Worm (Caenorhabditis elegans) whole organism, L2 larva: Measurements from ENCODE around the gene ZK682.7.

Source experiments
- F13H6.1 ChIP-seq: sonication (generic microtip); optimal IDR thresholded peaks from 2 replicates; lab custom pipeline; 2016; ENCODE audit warnings: missing genetic modification characterization, missing compliant biosample characterization
- aly-2 ChIP-seq: fragments of 150-350 bp; optimal IDR thresholded peaks from 2 replicates; lab custom pipeline; 2014; ENCODE audit warnings: missing biosample characterization, missing genetic modification characterization
- ama-1 ChIP-seq: fragments of 150-350 bp; optimal IDR thresholded peaks from 2 replicates; lab custom pipeline; 2018; ENCODE audit warnings: inconsistent platforms
- blmp-1 ChIP-seq: sonication (generic microtip); optimal IDR thresholded peaks from 2 replicates; lab custom pipeline; 2017; ENCODE audit warnings: missing genetic modification characterization, mild to moderate bottlenecking, missing compliant biosample characterization, antibody characterized with exemption, moderate library complexity; ENCODE audit not compliant: insufficient read depth
- ceh-82 ChIP-seq: fragments of 150-350 bp; optimal IDR thresholded peaks from 2 replicates; lab custom pipeline; 2014; ENCODE audit warnings: missing biosample characterization, missing genetic modification characterization
- egl-27 ChIP-seq: sonication (generic microtip); optimal IDR thresholded peaks from 3 replicates; lab custom pipeline; 2017; ENCODE audit warnings: missing biosample characterization, missing genetic modification reagents, missing genetic modification characterization
- fos-1 ChIP-seq: fragments of 150-350 bp; optimal IDR thresholded peaks from 2 replicates; lab custom pipeline; 2014; ENCODE audit warnings: missing biosample characterization, missing genetic modification characterization
- nhr-237 ChIP-seq: fragments of 150-350 bp; optimal IDR thresholded peaks from 2 replicates; lab custom pipeline; 2014; ENCODE audit warnings: missing biosample characterization, missing genetic modification characterization
- nhr-6 ChIP-seq: fragments of 150-350 bp; optimal IDR thresholded peaks from 2 replicates; lab custom pipeline; 2014; ENCODE audit warnings: missing biosample characterization, missing genetic modification characterization
- nhr-77 ChIP-seq: fragments of 150-350 bp; optimal IDR thresholded peaks from 2 replicates; lab custom pipeline; 2014; ENCODE audit warnings: missing biosample characterization, missing genetic modification characterization
- skn-1 ChIP-seq: sonication (generic microtip); optimal IDR thresholded peaks from 2 replicates; lab custom pipeline; 2017; ENCODE audit warnings: missing biosample characterization, missing genetic modification characterization
- unc-62 ChIP-seq: fragments of 150-350 bp; optimal IDR thresholded peaks from 2 replicates; lab custom pipeline; 2014; ENCODE audit warnings: missing biosample characterization, missing genetic modification reagents, missing genetic modification characterization
- ztf-11 ChIP-seq: sonication (generic microtip); optimal IDR thresholded peaks from 2 replicates; lab custom pipeline; 2017; ENCODE audit warnings: missing biosample characterization, missing genetic modification characterization

DNA sequence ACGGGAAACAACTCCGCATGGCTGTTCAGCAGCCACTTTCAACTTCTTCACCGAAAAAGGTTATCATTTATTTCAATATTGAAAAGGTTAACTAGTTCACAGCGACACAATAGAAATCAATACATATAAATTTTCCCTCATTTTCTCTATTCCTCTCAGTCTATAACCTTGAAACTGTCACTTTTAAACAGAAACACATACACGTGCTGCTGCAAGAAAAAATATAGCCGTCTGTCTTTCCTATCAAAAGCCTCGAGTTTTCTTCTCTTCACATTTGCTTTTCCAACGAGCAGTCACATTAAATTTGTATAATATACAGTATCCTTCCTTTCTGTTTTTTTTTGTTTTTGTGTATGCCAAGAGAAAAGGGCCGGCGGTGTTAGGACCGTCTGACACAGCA is 32.2 kb upstream of the ZK682.7 start:
- TF ChIP-seq aly-2 (tag; lab: Kevin White, UChicago) (no peak), ceh-82 (tag; lab: Kevin White, UChicago) (no peak), blmp-1 (tag; lab: Kevin White, UChicago) (peak; percentile 76), nhr-237 (tag; lab: Kevin White, UChicago) (no peak), egl-27 (tag; lab: Kevin White, UChicago) (no peak), unc-62 (GFP tag; lab: Kevin White, UChicago) (no peak), fos-1 (tag; lab: Kevin White, UChicago) (no peak), ama-1 (lab: Kevin White, UChicago) (no peak), skn-1 (tag; lab: Kevin White, UChicago) (no peak), nhr-6 (no peak), F13H6.1 (tag; lab: Kevin White, UChicago) (no peak), ztf-11 (tag; lab: Kevin White, UChicago) (no peak), nhr-77 (tag; lab: Kevin White, UChicago) (no peak)
